Worm (Caenorhabditis elegans) whole organism, young adult: ENCODE data around the gene Y16B4A.2.

ENCODE experiments used
- F10E7.11 ChIP-seq: sonication (generic microtip); optimal IDR thresholded peaks from 2 replicates; lab custom pipeline; 2017; ENCODE audit warnings: mild to moderate bottlenecking, missing genetic modification characterization, moderate library complexity, missing compliant biosample characterization
- F33H1.4 ChIP-seq: fragments of 200-800 bp; sonication (Bioruptor generic); IDR thresholded peaks from 2 replicates; pipeline ENCODE4 v1.3.6; 2022; ENCODE audit warnings: missing genetic modification reagents, missing genetic modification characterization, missing compliant biosample characterization
- F37B4.10 ChIP-seq: fragments of 200-800 bp; sonication (Bioruptor generic); IDR thresholded peaks from 2 replicates; pipeline ENCODE4 v1.3.6; 2022; ENCODE audit warnings: missing genetic modification characterization, missing compliant biosample characterization
- F49E8.2 ChIP-seq: sonication (generic microtip); optimal IDR thresholded peaks from 3 replicates; lab custom pipeline; 2017; ENCODE audit warnings: missing genetic modification characterization, mild to moderate bottlenecking, missing compliant biosample characterization, antibody characterized with exemption, moderate library complexity; ENCODE audit not compliant: insufficient read depth
- F55B11.4 ChIP-seq: sonication (generic microtip); optimal IDR thresholded peaks from 2 replicates; lab custom pipeline; 2016; ENCODE audit warnings: missing compliant biosample characterization, missing genetic modification characterization, borderline replicate concordance; ENCODE audit not compliant: insufficient read depth
- F57A8.1 ChIP-seq: fragments of 200-800 bp; sonication (Bioruptor generic); optimal IDR thresholded peaks from 2 replicates; lab custom pipeline; 2018; ENCODE audit warnings: mild to moderate bottlenecking, missing genetic modification characterization, moderate library complexity, missing compliant biosample characterization
- F57C9.4 ChIP-seq: sonication (generic microtip); optimal IDR thresholded peaks from 2 replicates; lab custom pipeline; 2017; ENCODE audit warnings: mild to moderate bottlenecking, missing genetic modification characterization, missing compliant biosample characterization
- K11D2.4 ChIP-seq: fragments of 200-800 bp; sonication (Bioruptor generic); IDR thresholded peaks from 2 replicates; pipeline ENCODE4 v1.3.6; 2022; ENCODE audit warnings: missing genetic modification reagents, missing genetic modification characterization, missing compliant biosample characterization
- ZK185.1 ChIP-seq: sonication (generic microtip); optimal IDR thresholded peaks from 2 replicates; lab custom pipeline; 2016; ENCODE audit warnings: mild to moderate bottlenecking, missing genetic modification characterization, missing compliant biosample characterization; ENCODE audit not compliant: poor library complexity, severe bottlenecking
- aptf-2 ChIP-seq: fragments of 200-800 bp; sonication (Bioruptor generic); conservative IDR thresholded peaks from 2 replicates; pipeline ENCODE4 v1.3.6; 2022; ENCODE audit warnings: missing genetic modification reagents, missing genetic modification characterization, missing compliant biosample characterization
- attf-6 ChIP-seq: fragments of 200-800 bp; sonication (Bioruptor generic); IDR thresholded peaks from 2 replicates; pipeline ENCODE4 v1.3.6; 2022; ENCODE audit warnings: missing genetic modification reagents, missing genetic modification characterization, missing compliant biosample characterization
- ccch-3 ChIP-seq: fragments of 200-800 bp; sonication (Bioruptor generic); optimal IDR thresholded peaks from 2 replicates; lab custom pipeline; 2018; ENCODE audit warnings: mild to moderate bottlenecking, missing genetic modification characterization, missing compliant biosample characterization
- cebp-1 ChIP-seq, 2 experiments: fragments of 200-800 bp in 1 of 2; sonication (Bioruptor generic) in 1 of 2; sonication (generic microtip) in 1 of 2; IDR thresholded peaks in 1 of 2; optimal IDR thresholded peaks in 1 of 2; 2 replicates each; pipeline versions ENCODE4 v1.3.6 to Lab custom; 2017 to 2022; ENCODE audit warnings: missing compliant biosample characterization in 2 of 2, missing genetic modification characterization in 2 of 2, mild to moderate bottlenecking in 1 of 2, missing genetic modification reagents in 1 of 2, moderate library complexity in 1 of 2
- ceh-58 ChIP-seq: fragments of 200-800 bp; sonication (Bioruptor generic); IDR thresholded peaks from 2 replicates; pipeline ENCODE4 v1.3.6; 2022; ENCODE audit warnings: missing genetic modification characterization, missing compliant biosample characterization
- ceh-91 ChIP-seq: fragments of 200-800 bp; sonication (Bioruptor generic); IDR thresholded peaks from 2 replicates; pipeline ENCODE4 v1.3.6; 2022; ENCODE audit warnings: missing genetic modification reagents, missing genetic modification characterization, missing compliant biosample characterization
- dox-1 ChIP-seq: fragments of 200-800 bp; sonication (Bioruptor generic); IDR thresholded peaks from 2 replicates; pipeline ENCODE4 v1.3.6; 2022; ENCODE audit warnings: missing genetic modification reagents, missing genetic modification characterization, missing compliant biosample characterization
- fkh-3 ChIP-seq: sonication (generic microtip); optimal IDR thresholded peaks from 2 replicates; lab custom pipeline; 2016; ENCODE audit warnings: mild to moderate bottlenecking, missing genetic modification characterization, missing compliant biosample characterization
- him-1 ChIP-seq: sonication (generic microtip); optimal IDR thresholded peaks from 2 replicates; lab custom pipeline; 2016; ENCODE audit warnings: missing genotype, missing genetic modification reagents, missing genetic modification characterization, missing compliant biosample characterization
- hlh-12 ChIP-seq: sonication (generic microtip); optimal IDR thresholded peaks from 2 replicates; lab custom pipeline; 2016; ENCODE audit warnings: missing genetic modification characterization, missing compliant biosample characterization
- lin-54 ChIP-seq: fragments of 200-800 bp; sonication (Bioruptor generic); optimal IDR thresholded peaks from 2 replicates; lab custom pipeline; 2018; ENCODE audit warnings: mild to moderate bottlenecking, missing genetic modification characterization, missing compliant biosample characterization
- lir-1 ChIP-seq: fragments of 200-800 bp; sonication (Bioruptor generic); conservative IDR thresholded peaks from 2 replicates; pipeline ENCODE4 v1.3.6; 2022; ENCODE audit warnings: missing genetic modification reagents, missing genetic modification characterization, missing compliant biosample characterization
- lsy-27 ChIP-seq: sonication (generic microtip); optimal IDR thresholded peaks from 2 replicates; lab custom pipeline; 2017; ENCODE audit warnings: missing genetic modification characterization, mild to moderate bottlenecking, missing compliant biosample characterization, antibody characterized with exemption, missing genotype, borderline replicate concordance; ENCODE audit not compliant: insufficient read depth
- madf-6 ChIP-seq: fragments of 200-800 bp; sonication (Bioruptor generic); IDR thresholded peaks from 2 replicates; pipeline ENCODE4 v1.3.6; 2022; ENCODE audit warnings: missing genetic modification reagents, missing genetic modification characterization, missing compliant biosample characterization
- nhr-80 ChIP-seq: sonication (generic microtip); optimal IDR thresholded peaks from 2 replicates; lab custom pipeline; 2016; ENCODE audit warnings: missing genetic modification characterization, missing compliant biosample characterization
- rec-8 ChIP-seq, 2 experiments: sonication (generic microtip); optimal IDR thresholded peaks; 2 replicates each; lab custom pipeline; 2016; ENCODE audit warnings: mild to moderate bottlenecking in 2 of 2, missing genetic modification characterization in 2 of 2, missing genetic modification reagents in 2 of 2, missing genotype in 2 of 2, missing biosample characterization in 1 of 2, missing compliant biosample characterization in 1 of 2, moderate library complexity in 1 of 2
- snpc-1.1 ChIP-seq: sonication (generic microtip); optimal IDR thresholded peaks from 2 replicates; lab custom pipeline; 2017; ENCODE audit warnings: missing genetic modification characterization, mild to moderate bottlenecking, missing compliant biosample characterization, antibody characterized with exemption, moderate library complexity, missing genotype, missing genetic modification reagents; ENCODE audit not compliant: insufficient read depth
- snpc-3.4 ChIP-seq: sonication (generic microtip); optimal IDR thresholded peaks from 2 replicates; lab custom pipeline; 2017; ENCODE audit warnings: missing genetic modification characterization, mild to moderate bottlenecking, missing compliant biosample characterization, antibody characterized with exemption, moderate library complexity, missing genotype, missing genetic modification reagents
- snpc-4 ChIP-seq, 5 experiments: fragments of 150-350 bp in 1 of 5; sonication (generic microtip) in 4 of 5; optimal IDR thresholded peaks; 2 replicates each; lab custom pipeline; 2014 to 2018; ENCODE audit warnings: missing genetic modification characterization in 5 of 5, missing biosample characterization in 3 of 5, antibody characterized with exemption in 2 of 5, mild to moderate bottlenecking in 2 of 5, missing compliant biosample characterization in 2 of 5, missing genotype in 2 of 5, moderate library complexity in 2 of 5, missing genetic modification reagents in 1 of 5
- somi-1 ChIP-seq: fragments of 200-800 bp; sonication (Bioruptor generic); optimal IDR thresholded peaks from 2 replicates; lab custom pipeline; 2018; ENCODE audit warnings: mild to moderate bottlenecking, missing genetic modification characterization, missing compliant biosample characterization
- sptf-2 ChIP-seq: fragments of 200-800 bp; sonication (Bioruptor generic); optimal IDR thresholded peaks from 2 replicates; lab custom pipeline; 2018; ENCODE audit warnings: mild to moderate bottlenecking, missing genetic modification characterization, missing compliant biosample characterization
- tbp1 ChIP-seq: fragments of 200-800 bp; sonication (Bioruptor generic); optimal IDR thresholded peaks from 2 replicates; lab custom pipeline; 2018; ENCODE audit warnings: mild to moderate bottlenecking, missing genetic modification characterization, missing compliant biosample characterization
- unc-62 ChIP-seq: fragments of 150-350 bp; optimal IDR thresholded peaks from 2 replicates; lab custom pipeline; 2014; ENCODE audit warnings: missing biosample characterization, missing genetic modification reagents, missing genetic modification characterization
- zfh-2 ChIP-seq: fragments of 200-800 bp; sonication (Bioruptor generic); conservative IDR thresholded peaks from 2 replicates; pipeline ENCODE4 v1.3.6; 2022; ENCODE audit warnings: missing genetic modification reagents, missing genetic modification characterization, missing compliant biosample characterization
- ztf-25 ChIP-seq: fragments of 200-800 bp; sonication (Bioruptor generic); IDR thresholded peaks from 2 replicates; pipeline ENCODE4 v1.3.6; 2022; ENCODE audit warnings: missing genetic modification reagents, missing genetic modification characterization, missing compliant biosample characterization
- ztf-26 ChIP-seq: sonication (generic microtip); optimal IDR thresholded peaks from 2 replicates; lab custom pipeline; 2017; ENCODE audit warnings: missing genetic modification characterization, missing compliant biosample characterization
- ztf-3 ChIP-seq: fragments of 200-800 bp; sonication (Bioruptor generic); optimal IDR thresholded peaks from 2 replicates; lab custom pipeline; 2018; ENCODE audit warnings: mild to moderate bottlenecking, missing genetic modification characterization, missing compliant biosample characterization

The Y16B4A.2 gene

DNA sequence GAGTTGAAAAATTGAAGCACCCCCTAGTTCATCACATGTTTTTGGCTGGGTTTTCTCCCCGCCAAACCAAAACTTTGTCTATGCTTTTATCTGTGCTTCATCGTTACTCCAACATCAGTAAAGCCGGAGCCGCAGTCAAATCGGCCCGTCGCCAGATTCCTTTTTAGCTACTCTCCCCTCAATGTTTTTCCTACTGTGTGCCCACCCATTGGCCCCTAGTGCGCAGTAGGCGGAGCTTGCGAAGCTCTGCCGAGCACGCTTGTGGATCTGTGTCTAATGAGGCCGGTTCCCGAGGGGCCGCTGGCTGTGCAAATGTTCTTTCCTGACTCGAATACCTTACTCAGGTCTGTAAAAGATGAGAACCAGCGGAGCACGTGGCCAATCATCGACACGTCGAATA is 4.7 kb upstream of the Y16B4A.2 start:
- TF ChIP-seq snpc-3.4 (no peak), somi-1 (GFP tag; lab: Kevin White, UChicago) (no peak), zfh-2 (GFP tag; lab: Robert Waterston, UW) (peak; percentile 77), cebp-1 (GFP tag; IDR thresholded peaks at IDR 0.05; lab: Robert Waterston, UW) (no peak), cebp-1 (tag; optimal IDR thresholded peaks at IDR 0.05; lab: Kevin White, UChicago) (no peak), unc-62 (GFP tag; lab: Kevin White, UChicago) (no peak)

DNA sequence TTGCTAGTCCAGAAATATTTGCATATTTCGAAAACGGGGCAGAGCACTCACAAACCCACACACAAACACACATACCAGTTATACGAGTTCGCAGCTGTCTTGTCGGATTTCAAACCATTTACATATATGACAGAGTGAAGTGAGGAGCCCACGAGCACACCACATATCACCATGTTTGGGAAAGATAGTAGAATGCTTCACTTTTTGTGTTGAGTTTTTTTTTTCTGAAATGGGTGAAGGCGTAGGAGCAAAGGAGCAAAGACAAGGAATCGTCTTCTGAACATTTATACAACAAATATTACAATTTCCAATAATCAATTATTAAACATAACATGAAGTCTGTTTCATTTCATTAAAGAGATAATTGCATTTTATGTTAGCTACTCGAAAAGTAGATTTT is 3.6 kb upstream of the Y16B4A.2 start:
- no peak for TF ChIP-seq hlh-12
- TF ChIP-seq ZK185.1 (tag; lab: Kevin White, UChicago): no peak
- TF ChIP-seq lir-1 (GFP tag; lab: Robert Waterston, UW): no peak
- no peak for TF ChIP-seq F55B11.4 (tag; lab: Kevin White, UChicago)
- no peak for TF ChIP-seq ceh-58 (GFP tag; lab: Robert Waterston, UW)
- no peak for TF ChIP-seq attf-6 (GFP tag; lab: Robert Waterston, UW)

DNA sequence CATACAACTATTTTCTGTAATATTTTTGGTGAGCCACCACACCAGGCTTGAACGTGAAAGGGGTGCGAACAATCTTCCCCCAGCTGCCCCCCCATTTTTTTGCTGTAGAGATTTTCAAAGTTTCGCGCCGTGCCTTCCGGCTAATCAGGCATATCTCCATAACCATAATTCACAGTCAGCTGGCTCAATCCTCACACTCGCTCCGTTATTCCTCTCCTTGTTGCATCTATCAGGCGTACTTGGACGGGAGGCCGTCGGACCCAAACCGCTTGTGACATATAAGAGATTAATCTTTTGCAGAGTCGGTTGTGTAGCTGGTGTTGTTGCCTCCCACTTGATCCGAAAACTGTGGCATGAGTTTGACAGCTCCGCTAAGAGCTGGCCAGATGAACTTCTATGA is 1.6 kb upstream of the Y16B4A.2 start, which contains the start of gene unc-3:
Gene unc-3, plus strand, starts transcription at position 301 of the 400 bp plus-strand sequence.
- TF ChIP-seq ceh-91 (no peak), rec-8 (tag; optimal IDR thresholded peaks at IDR 0.05; lab: Kevin White, UChicago) (no peak), zfh-2 (GFP tag; lab: Robert Waterston, UW) (peak; percentile 38; the same call in 1 of the 2 replicates)

DNA sequence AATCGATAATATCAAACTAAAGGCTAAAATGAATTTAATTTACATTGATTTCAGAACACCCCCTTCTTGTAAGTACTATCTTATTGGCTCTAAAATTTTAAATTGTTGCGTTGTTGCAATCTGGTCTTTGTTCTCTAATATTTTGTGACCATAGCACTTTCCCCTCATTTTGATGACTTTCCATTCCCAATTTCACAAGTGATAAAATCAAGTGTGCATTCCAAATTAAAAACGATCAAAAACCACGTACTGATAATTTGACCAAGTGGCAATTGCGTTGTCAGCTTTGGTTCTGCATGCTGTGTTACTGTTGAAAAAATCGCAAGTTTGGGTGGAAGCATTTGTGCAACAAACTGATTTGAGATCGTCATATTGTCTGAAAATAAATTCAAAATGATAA is 1.3 kb downstream of the Y16B4A.2 start:
- TF ChIP-seq ztf-3 (GFP tag; lab: Kevin White, UChicago): no peak
- TF ChIP-seq nhr-80: peak; percentile 79
- TF ChIP-seq, all 124 proteins: peak for 1

DNA sequence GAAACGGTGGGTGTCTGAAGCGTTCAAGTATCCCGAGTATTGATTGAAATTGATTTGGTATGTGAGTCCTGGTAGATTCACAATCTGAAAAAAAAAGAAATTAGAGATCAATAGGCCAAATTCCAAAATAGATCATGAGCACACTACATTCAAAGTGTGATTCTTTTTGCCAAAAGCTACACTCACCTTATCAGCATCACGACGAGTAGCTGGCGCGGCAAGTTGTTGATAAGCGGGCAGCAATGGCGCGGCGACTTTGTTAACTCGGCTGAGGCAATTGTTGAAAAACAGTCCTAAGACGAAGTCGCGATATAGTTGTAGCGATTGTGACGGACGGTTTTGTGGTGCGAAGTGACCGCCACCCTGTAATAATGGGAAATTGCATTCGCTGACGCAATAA is 2.7 kb downstream of the Y16B4A.2 start:
- TF ChIP-seq hlh-12 (no peak), nhr-80 (peak; percentile 76), dox-1 (GFP tag; lab: Robert Waterston, UW) (0 out of 2 replicates have a peak, but pooled peaks have one; percentile 37), ztf-25 (GFP tag; lab: Robert Waterston, UW) (no peak), attf-6 (GFP tag; lab: Robert Waterston, UW) (no peak)

DNA sequence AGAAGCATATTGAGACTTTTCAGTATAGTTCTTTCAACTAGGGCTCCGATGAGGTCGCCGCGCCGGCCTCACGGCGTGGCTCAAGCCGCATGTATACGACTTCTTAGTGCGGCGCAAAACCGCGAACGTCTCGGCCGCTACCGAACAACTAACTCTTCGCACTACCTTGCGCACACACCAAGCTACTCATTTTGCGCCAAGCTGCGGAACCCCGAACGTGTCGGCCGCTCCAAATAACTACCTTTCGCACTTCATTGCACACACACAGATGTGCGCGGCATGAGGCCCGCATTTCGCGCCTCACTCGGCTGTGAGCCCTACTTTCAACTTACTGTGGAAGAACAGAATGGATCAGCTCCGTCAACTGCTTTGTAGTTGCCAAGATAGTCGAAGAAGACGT is 3.8 kb downstream of the Y16B4A.2 start:
- TF ChIP-seq lsy-27 (tag; lab: Kevin White, UChicago) (no peak), snpc-4 (GFP tag; optimal IDR thresholded peaks at IDR 0.05; lab: Kevin White, UChicago) (no peak), snpc-4 (tag; optimal IDR thresholded peaks at IDR 0.05; lab: Kevin White, UChicago) (peak in 2 of 4 experiments; percentile 76 to 88), him-1 (tag; lab: Kevin White, UChicago) (no peak), K11D2.4 (no peak), zfh-2 (GFP tag; lab: Robert Waterston, UW) (peak; percentile 66), F10E7.11 (tag; lab: Kevin White, UChicago) (no peak), ztf-26 (tag; lab: Kevin White, UChicago) (no peak), F57A8.1 (GFP tag; lab: Kevin White, UChicago) (no peak), madf-6 (GFP tag; lab: Robert Waterston, UW) (no peak), sptf-2 (no peak), F57C9.4 (tag; lab: Kevin White, UChicago) (no peak), ccch-3 (no peak), F33H1.4 (GFP tag; lab: Robert Waterston, UW) (no peak), tbp1 (GFP tag; lab: Kevin White, UChicago) (no peak), F49E8.2 (tag; lab: Kevin White, UChicago) (no peak), ZK185.1 (tag; lab: Kevin White, UChicago) (no peak), aptf-2 (GFP tag; lab: Robert Waterston, UW) (no peak), somi-1 (GFP tag; lab: Kevin White, UChicago) (no peak), fkh-3 (tag; lab: Kevin White, UChicago) (no peak), F37B4.10 (no peak), snpc-1.1 (tag; lab: Kevin White, UChicago) (peak; percentile 59), lin-54 (no peak)
